Worm (Caenorhabditis elegans) whole organism, L4 larva: ENCODE measurements around the gene C11G6.2.

Experiments
- F49E8.2 ChIP-seq: sonication (generic microtip); optimal IDR thresholded peaks from 2 replicates; lab custom pipeline; 2016; ENCODE audit warnings: missing compliant biosample characterization, mild to moderate bottlenecking, missing genetic modification characterization, borderline replicate concordance
- ZK337.2 ChIP-seq: fragments of 200-800 bp; sonication (Bioruptor generic); IDR thresholded peaks from 2 replicates; pipeline ENCODE4 v1.3.6; 2022; ENCODE audit warnings: missing genetic modification reagents, missing genetic modification characterization, missing compliant biosample characterization
- ama-1 ChIP-seq: fragments of 150-350 bp; optimal IDR thresholded peaks from 2 replicates; lab custom pipeline; 2014; ENCODE audit warnings: inconsistent platforms, mixed read lengths
- ceh-20 ChIP-seq: fragments of 200-800 bp; sonication (Bioruptor generic); IDR thresholded peaks from 2 replicates; pipeline ENCODE4 v1.3.6; 2022; ENCODE audit warnings: missing genetic modification reagents, missing genetic modification characterization, missing compliant biosample characterization
- ceh-62 ChIP-seq: sonication (generic microtip); optimal IDR thresholded peaks from 2 replicates; lab custom pipeline; 2017; ENCODE audit warnings: missing biosample characterization, missing genetic modification characterization
- fkh-10 ChIP-seq: fragments of 150-350 bp; optimal IDR thresholded peaks from 2 replicates; lab custom pipeline; 2014; ENCODE audit warnings: missing biosample characterization, missing genetic modification reagents, missing genetic modification characterization
- fos-1 ChIP-seq: fragments of 150-350 bp; optimal IDR thresholded peaks from 2 replicates; lab custom pipeline; 2014; ENCODE audit warnings: missing biosample characterization, missing genetic modification characterization
- nhr-11 ChIP-seq: fragments of 150-350 bp; optimal IDR thresholded peaks from 2 replicates; lab custom pipeline; 2014; ENCODE audit warnings: missing biosample characterization, missing genetic modification characterization
- nhr-25 ChIP-seq: sonication (generic microtip); optimal IDR thresholded peaks from 2 replicates; lab custom pipeline; 2017; ENCODE audit warnings: missing genetic modification characterization, mild to moderate bottlenecking, missing compliant biosample characterization, antibody characterized with exemption, moderate library complexity, borderline replicate concordance; ENCODE audit not compliant: insufficient read depth
- pqm-1 ChIP-seq: sonication (generic microtip); optimal IDR thresholded peaks from 2 replicates; lab custom pipeline; 2017; ENCODE audit warnings: missing biosample characterization, missing genetic modification characterization
- skn-1 ChIP-seq: fragments of 150-350 bp; optimal IDR thresholded peaks from 2 replicates; lab custom pipeline; 2014; ENCODE audit warnings: missing biosample characterization, missing genetic modification characterization
- unc-39 ChIP-seq: sonication (generic microtip); optimal IDR thresholded peaks from 2 replicates; lab custom pipeline; 2017; ENCODE audit warnings: missing biosample characterization, missing genetic modification characterization
- unc-62 ChIP-seq, 3 experiments: fragments of 150-350 bp in 1 of 3; sonication (generic microtip); optimal IDR thresholded peaks in 2 of 3; peaks in 1 of 3; 1 replicate in 1 of 3; 2 replicates in 2 of 3; lab custom pipeline; 2014 to 2017; ENCODE audit warnings: missing biosample characterization in 3 of 3, missing genetic modification characterization in 3 of 3, missing genetic modification reagents in 3 of 3, missing genotype in 1 of 3
- ztf-11 ChIP-seq: fragments of 150-350 bp; optimal IDR thresholded peaks from 2 replicates; lab custom pipeline; 2014; ENCODE audit warnings: missing biosample characterization, missing genetic modification characterization

ce11 chrX:16345296-16345695, 16.9 kb downstream of the C11G6.2 start:
- TF ChIP-seq ceh-62 = no peak
- TF ChIP-seq skn-1 = no peak
- no peak for TF ChIP-seq F49E8.2 (tag; lab: Kevin White, UChicago)
- no peak for TF ChIP-seq pqm-1 (tag; lab: Kevin White, UChicago)
- TF ChIP-seq ama-1 (lab: Kevin White, UChicago) = no peak
- TF ChIP-seq unc-39 (tag; lab: Kevin White, UChicago) = no peak
- no peak for TF ChIP-seq fos-1 (tag; lab: Kevin White, UChicago)
- no peak for TF ChIP-seq ceh-20 (GFP tag; lab: Robert Waterston, UW)
- TF ChIP-seq ztf-11 (tag; lab: Kevin White, UChicago) = no peak
- no peak for TF ChIP-seq nhr-11 (tag; lab: Kevin White, UChicago)
- TF ChIP-seq unc-62 (GFP tag; optimal IDR thresholded peaks at IDR 0.05 in 1 of 2; lab: Kevin White, UChicago) = no peak
- TF ChIP-seq unc-62 (tag; optimal IDR thresholded peaks at IDR 0.05; lab: Kevin White, UChicago) = no peak
- TF ChIP-seq fkh-10 (GFP tag; lab: Kevin White, UChicago) = peak; percentile 36
- no peak for TF ChIP-seq ZK337.2 (GFP tag; lab: Robert Waterston, UW)
- no peak for TF ChIP-seq nhr-25 (tag; lab: Kevin White, UChicago)
